Worm (Caenorhabditis elegans) whole organism, young adult: Measurements from ENCODE around the gene haly-1.

Experiments
- B0019.2 ChIP-seq: fragments of 200-800 bp; sonication (Bioruptor generic); conservative IDR thresholded peaks from 2 replicates; pipeline ENCODE4 v1.3.6; 2022; ENCODE audit warnings: missing genetic modification reagents, missing genetic modification characterization, missing compliant biosample characterization
- B0035.1 ChIP-seq: sonication (generic microtip); optimal IDR thresholded peaks from 2 replicates; lab custom pipeline; 2016; ENCODE audit warnings: missing genetic modification characterization, mild to moderate bottlenecking, missing compliant biosample characterization, missing genotype, missing genetic modification reagents
- C06A6.2 ChIP-seq: fragments of 200-800 bp; sonication (Bioruptor generic); conservative IDR thresholded peaks from 2 replicates; pipeline ENCODE4 v1.3.6; 2022; ENCODE audit warnings: missing genetic modification characterization, missing compliant biosample characterization
- C17E4.6 ChIP-seq: fragments of 200-800 bp; sonication (Bioruptor generic); IDR thresholded peaks from 2 replicates; pipeline ENCODE4 v1.3.6; 2022; ENCODE audit warnings: missing genetic modification reagents, missing genetic modification characterization, missing compliant biosample characterization
- F10E7.11 ChIP-seq: sonication (generic microtip); optimal IDR thresholded peaks from 2 replicates; lab custom pipeline; 2017; ENCODE audit warnings: mild to moderate bottlenecking, missing genetic modification characterization, moderate library complexity, missing compliant biosample characterization
- F22D6.2 ChIP-seq: sonication (generic microtip); optimal IDR thresholded peaks from 2 replicates; lab custom pipeline; 2016; ENCODE audit warnings: mild to moderate bottlenecking, missing genetic modification characterization, missing compliant biosample characterization
- F57C9.4 ChIP-seq: sonication (generic microtip); optimal IDR thresholded peaks from 2 replicates; lab custom pipeline; 2017; ENCODE audit warnings: mild to moderate bottlenecking, missing genetic modification characterization, missing compliant biosample characterization
- K11D2.4 ChIP-seq: fragments of 200-800 bp; sonication (Bioruptor generic); IDR thresholded peaks from 2 replicates; pipeline ENCODE4 v1.3.6; 2022; ENCODE audit warnings: missing genetic modification reagents, missing genetic modification characterization, missing compliant biosample characterization
- Y53F4B.3 ChIP-seq: fragments of 200-800 bp; sonication (Bioruptor generic); IDR thresholded peaks from 2 replicates; pipeline ENCODE4 v1.3.6; 2022; ENCODE audit warnings: missing genetic modification reagents, missing genetic modification characterization, missing compliant biosample characterization
- Y67H2A.10 ChIP-seq: fragments of 200-800 bp; sonication (Bioruptor generic); conservative IDR thresholded peaks from 2 replicates; pipeline ENCODE4 v1.3.6; 2022; ENCODE audit warnings: missing genetic modification reagents, missing genetic modification characterization, missing compliant biosample characterization
- attf-5 ChIP-seq: fragments of 200-800 bp; sonication (Bioruptor generic); optimal IDR thresholded peaks from 2 replicates; lab custom pipeline; 2018; ENCODE audit warnings: mild to moderate bottlenecking, missing genetic modification characterization, missing compliant biosample characterization
- bed-1 ChIP-seq: fragments of 200-800 bp; sonication (Bioruptor generic); IDR thresholded peaks from 2 replicates; pipeline ENCODE4 v1.3.6; 2022; ENCODE audit warnings: missing genetic modification reagents, missing genetic modification characterization, missing compliant biosample characterization
- cebp-1 ChIP-seq, 2 experiments: fragments of 200-800 bp in 1 of 2; sonication (Bioruptor generic) in 1 of 2; sonication (generic microtip) in 1 of 2; IDR thresholded peaks in 1 of 2; optimal IDR thresholded peaks in 1 of 2; 2 replicates each; pipeline versions ENCODE4 v1.3.6 to Lab custom; 2017 to 2022; ENCODE audit warnings: missing compliant biosample characterization in 2 of 2, missing genetic modification characterization in 2 of 2, mild to moderate bottlenecking in 1 of 2, missing genetic modification reagents in 1 of 2, moderate library complexity in 1 of 2
- cebp-2 ChIP-seq: fragments of 200-800 bp; sonication (Bioruptor generic); IDR thresholded peaks from 2 replicates; pipeline ENCODE4 v1.3.6; 2022; ENCODE audit warnings: missing genetic modification characterization, missing compliant biosample characterization
- ceh-91 ChIP-seq: fragments of 200-800 bp; sonication (Bioruptor generic); IDR thresholded peaks from 2 replicates; pipeline ENCODE4 v1.3.6; 2022; ENCODE audit warnings: missing genetic modification reagents, missing genetic modification characterization, missing compliant biosample characterization
- dox-1 ChIP-seq: fragments of 200-800 bp; sonication (Bioruptor generic); IDR thresholded peaks from 2 replicates; pipeline ENCODE4 v1.3.6; 2022; ENCODE audit warnings: missing genetic modification reagents, missing genetic modification characterization, missing compliant biosample characterization
- dpff-1 ChIP-seq: sonication (generic microtip); optimal IDR thresholded peaks from 2 replicates; lab custom pipeline; 2017; ENCODE audit warnings: mild to moderate bottlenecking, missing genetic modification characterization, missing compliant biosample characterization
- ekl-4 ChIP-seq: fragments of 200-800 bp; sonication (Bioruptor generic); IDR thresholded peaks from 2 replicates; pipeline ENCODE4 v1.3.6; 2022; ENCODE audit warnings: missing genetic modification reagents, missing genetic modification characterization, missing compliant biosample characterization
- ets-4 ChIP-seq: fragments of 200-800 bp; sonication (Bioruptor generic); optimal IDR thresholded peaks from 2 replicates; lab custom pipeline; 2018; ENCODE audit warnings: mild to moderate bottlenecking, missing genetic modification characterization, missing compliant biosample characterization
- gei-17 ChIP-seq: fragments of 200-800 bp; sonication (Bioruptor generic); optimal IDR thresholded peaks from 2 replicates; lab custom pipeline; 2018; ENCODE audit warnings: mild to moderate bottlenecking, missing genetic modification characterization, missing compliant biosample characterization
- him-1 ChIP-seq: sonication (generic microtip); optimal IDR thresholded peaks from 2 replicates; lab custom pipeline; 2016; ENCODE audit warnings: missing genotype, missing genetic modification reagents, missing genetic modification characterization, missing compliant biosample characterization
- hlh-26 ChIP-seq: fragments of 200-800 bp; sonication (Bioruptor generic); conservative IDR thresholded peaks from 2 replicates; pipeline ENCODE4 v1.3.6; 2022; ENCODE audit warnings: missing genetic modification reagents, missing genetic modification characterization, missing compliant biosample characterization
- let-526 ChIP-seq: fragments of 200-800 bp; sonication (Bioruptor generic); IDR thresholded peaks from 2 replicates; pipeline ENCODE4 v1.3.6; 2022; ENCODE audit warnings: missing genetic modification reagents, missing genetic modification characterization, missing compliant biosample characterization
- let-607 ChIP-seq, 2 experiments: fragments of 200-800 bp in 1 of 2; sonication (Bioruptor generic) in 1 of 2; sonication (generic microtip) in 1 of 2; optimal IDR thresholded peaks; 2 replicates each; lab custom pipeline; 2016 to 2018; ENCODE audit warnings: mild to moderate bottlenecking in 2 of 2, missing compliant biosample characterization in 2 of 2, missing genetic modification characterization in 2 of 2, moderate library complexity in 2 of 2, missing genotype in 1 of 2
- lin-54 ChIP-seq: fragments of 200-800 bp; sonication (Bioruptor generic); optimal IDR thresholded peaks from 2 replicates; lab custom pipeline; 2018; ENCODE audit warnings: mild to moderate bottlenecking, missing genetic modification characterization, missing compliant biosample characterization
- madf-3 ChIP-seq: fragments of 200-800 bp; sonication (Bioruptor generic); IDR thresholded peaks from 2 replicates; pipeline ENCODE4 v1.3.6; 2022; ENCODE audit warnings: missing genetic modification reagents, missing genetic modification characterization, missing compliant biosample characterization
- madf-6 ChIP-seq: fragments of 200-800 bp; sonication (Bioruptor generic); IDR thresholded peaks from 2 replicates; pipeline ENCODE4 v1.3.6; 2022; ENCODE audit warnings: missing genetic modification reagents, missing genetic modification characterization, missing compliant biosample characterization
- mel-28 ChIP-seq: sonication (generic microtip); optimal IDR thresholded peaks from 2 replicates; lab custom pipeline; 2016; ENCODE audit warnings: borderline replicate concordance, mild to moderate bottlenecking, missing genetic modification characterization, missing compliant biosample characterization
- nhr-120 ChIP-seq: fragments of 200-800 bp; sonication (Bioruptor generic); IDR thresholded peaks from 2 replicates; pipeline ENCODE4 v1.3.6; 2022; ENCODE audit warnings: missing genetic modification characterization, missing compliant biosample characterization
- pha-4 ChIP-seq: fragments of 150-350 bp; sonication (generic microtip); optimal IDR thresholded peaks from 2 replicates; lab custom pipeline; 2014; ENCODE audit warnings: missing biosample characterization, missing genetic modification reagents, missing genetic modification characterization
- rcor-1 ChIP-seq: fragments of 200-800 bp; sonication (Bioruptor generic); IDR thresholded peaks from 2 replicates; pipeline ENCODE4 v1.3.6; 2022; ENCODE audit warnings: missing genetic modification reagents, missing genetic modification characterization, missing compliant biosample characterization
- rpc-1 ChIP-seq, 2 experiments: fragments of 150-350 bp in 1 of 2; sonication (generic microtip) in 1 of 2; optimal IDR thresholded peaks; 2 replicates each; lab custom pipeline; 2014 to 2018; ENCODE audit warnings: missing biosample characterization in 1 of 2, missing genetic modification characterization in 1 of 2, missing genetic modification reagents in 1 of 2, missing genotype in 1 of 2
- snpc-1.3 ChIP-seq: sonication (generic microtip); optimal IDR thresholded peaks from 2 replicates; lab custom pipeline; 2017; ENCODE audit warnings: missing genetic modification characterization, mild to moderate bottlenecking, missing compliant biosample characterization, antibody characterized with exemption, moderate library complexity, missing genotype, missing genetic modification reagents; ENCODE audit not compliant: insufficient read depth
- snpc-4 ChIP-seq, 5 experiments: fragments of 150-350 bp in 1 of 5; sonication (generic microtip) in 4 of 5; optimal IDR thresholded peaks; 2 replicates each; lab custom pipeline; 2014 to 2018; ENCODE audit warnings: missing genetic modification characterization in 5 of 5, missing biosample characterization in 3 of 5, antibody characterized with exemption in 2 of 5, mild to moderate bottlenecking in 2 of 5, missing compliant biosample characterization in 2 of 5, missing genotype in 2 of 5, moderate library complexity in 2 of 5, missing genetic modification reagents in 1 of 5
- somi-1 ChIP-seq: fragments of 200-800 bp; sonication (Bioruptor generic); optimal IDR thresholded peaks from 2 replicates; lab custom pipeline; 2018; ENCODE audit warnings: mild to moderate bottlenecking, missing genetic modification characterization, missing compliant biosample characterization
- unc-130 ChIP-seq: sonication (generic microtip); optimal IDR thresholded peaks from 2 replicates; lab custom pipeline; 2016; ENCODE audit warnings: missing genetic modification reagents, missing genetic modification characterization, missing compliant biosample characterization

The haly-1 gene

DNA sequence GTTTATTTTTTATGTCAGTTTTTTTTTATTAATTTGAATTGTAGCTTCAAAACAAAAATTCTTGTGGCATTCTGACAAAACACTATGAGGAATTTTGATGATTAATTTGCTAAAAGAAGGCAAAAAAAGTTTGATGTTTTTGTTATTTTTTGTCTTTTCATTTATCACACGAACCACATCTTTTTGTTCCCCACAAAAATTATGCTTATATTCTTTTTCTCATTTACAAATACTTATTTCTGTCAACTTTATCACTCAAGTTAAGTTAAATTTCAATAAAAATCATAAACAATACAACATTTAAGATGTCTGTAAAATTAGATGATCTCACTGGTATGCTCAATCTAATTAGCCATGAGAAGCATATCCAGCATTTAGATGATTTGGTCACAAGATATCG lies 8.2 kb downstream of the haly-1 start, which contains the start of gene F47B10.6:
F47B10.6 (plus strand) TSS at position 301 of the 400 bp plus-strand sequence.
- no peak for TF ChIP-seq C06A6.2 (GFP tag; lab: Robert Waterston, UW)
- TF ChIP-seq F57C9.4 (tag; lab: Kevin White, UChicago), result no peak
- TF ChIP-seq cebp-1 (GFP tag; IDR thresholded peaks at IDR 0.05; lab: Robert Waterston, UW), result no peak
- TF ChIP-seq cebp-1 (tag; optimal IDR thresholded peaks at IDR 0.05; lab: Kevin White, UChicago), result no peak
- no peak for TF ChIP-seq snpc-1.3
- no peak for TF ChIP-seq him-1 (tag; lab: Kevin White, UChicago)
- no peak for TF ChIP-seq gei-17 (GFP tag; lab: Kevin White, UChicago)
- TF ChIP-seq rcor-1 (GFP tag; lab: Robert Waterston, UW), result no peak
- no peak for TF ChIP-seq B0019.2
- no peak for TF ChIP-seq attf-5
- no peak for TF ChIP-seq madf-3
- no peak for TF ChIP-seq nhr-120 (GFP tag; lab: Robert Waterston, UW)
- TF ChIP-seq Y53F4B.3 (GFP tag; lab: Robert Waterston, UW), result no peak

DNA sequence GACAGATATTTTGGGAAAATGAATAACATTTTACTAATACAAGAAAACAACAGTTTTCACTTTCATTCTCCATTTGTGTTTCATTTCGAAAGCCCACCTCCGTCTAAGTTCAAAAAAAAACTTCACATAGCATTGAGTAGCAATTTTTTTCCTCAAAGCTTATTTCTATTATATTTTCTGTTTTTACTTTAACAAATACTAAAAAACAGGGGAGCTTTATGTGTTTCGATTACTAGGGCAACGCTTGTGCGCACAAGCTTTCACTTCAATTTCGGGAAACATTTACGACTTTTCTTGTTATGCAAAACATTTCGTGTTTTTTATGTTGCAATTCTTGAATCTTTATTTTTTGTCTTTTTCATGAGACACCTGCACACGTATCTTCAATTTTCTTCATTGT lies 10.5 kb downstream of the haly-1 start, which contains the start of gene T21E8.5:
T21E8.5 (plus strand) TSS at position 301 of the 400 bp plus-strand sequence.
- TF ChIP-seq pha-4 (tag; lab: Kevin White, UChicago) (no peak), ceh-91 (no peak), F22D6.2 (tag; lab: Kevin White, UChicago) (no peak), rpc-1 (optimal IDR thresholded peaks at IDR 0.05; lab: Kevin White, UChicago) (no peak), rpc-1 (tag; optimal IDR thresholded peaks at IDR 0.05; lab: Kevin White, UChicago) (no peak), dpff-1 (tag; lab: Kevin White, UChicago) (no peak), Y67H2A.10 (no peak), ets-4 (GFP tag; lab: Kevin White, UChicago) (no peak), let-607 (tag; optimal IDR thresholded peaks at IDR 0.05; lab: Kevin White, UChicago) (no peak), lin-54 (GFP tag; lab: Kevin White, UChicago) (no peak), madf-6 (GFP tag; lab: Robert Waterston, UW) (no peak), dox-1 (no peak), somi-1 (no peak), unc-130 (no peak), C17E4.6 (GFP tag; lab: Robert Waterston, UW) (no peak), let-526 (no peak), B0035.1 (no peak), K11D2.4 (no peak), mel-28 (tag; lab: Kevin White, UChicago) (no peak), bed-1 (GFP tag; lab: Robert Waterston, UW) (no peak)

DNA sequence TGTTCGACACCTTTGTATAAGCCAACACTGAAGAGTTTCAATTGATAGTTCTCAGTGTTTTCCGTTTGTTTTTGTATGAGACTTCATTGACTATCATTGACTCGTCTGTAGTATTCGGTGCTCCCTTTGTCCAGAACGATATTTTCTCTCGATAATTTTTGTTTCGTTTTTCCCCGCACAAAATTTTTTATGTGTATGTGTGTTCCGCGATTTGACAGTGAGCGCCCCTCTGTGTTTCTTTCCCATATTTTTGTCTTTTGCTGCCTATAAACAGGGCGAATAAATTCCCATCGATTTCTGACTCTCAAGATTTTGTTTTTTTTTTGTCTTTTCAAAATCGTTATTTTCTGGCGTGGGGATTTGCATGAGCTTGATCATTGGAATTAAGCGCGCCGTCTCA lies 13.2 kb downstream of the haly-1 start, which contains the start of gene T21E8.7:
T21E8.7 (plus strand) TSS at position 301 of the 400 bp plus-strand sequence.
- no peak for TF ChIP-seq hlh-26 (GFP tag; lab: Robert Waterston, UW)

DNA sequence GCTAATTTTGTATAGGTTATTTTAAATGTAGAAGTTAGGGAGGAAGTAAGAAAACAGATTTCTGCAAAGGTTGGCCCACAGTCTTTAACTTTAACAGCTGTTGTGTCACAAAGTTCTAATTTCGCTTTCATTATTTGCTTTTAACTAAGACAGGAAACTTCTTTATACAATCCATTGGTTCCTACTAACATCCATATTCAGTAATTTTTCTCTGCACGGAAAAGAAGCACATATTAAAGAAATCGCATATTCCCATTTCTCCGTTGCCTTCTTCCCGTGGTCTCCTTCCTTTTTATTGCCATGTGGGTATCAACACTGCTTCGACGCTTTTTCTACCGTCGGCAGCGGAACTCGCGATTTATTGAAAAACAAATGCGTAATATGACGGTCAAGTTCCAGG lies 14.4 kb downstream of the haly-1 start, which contains the start of gene T21E8.6:
T21E8.6 (plus strand) TSS at position 301 of the 400 bp plus-strand sequence.
- TF ChIP-seq F10E7.11 (no peak), ekl-4 (GFP tag; lab: Robert Waterston, UW) (no peak), cebp-2 (GFP tag; lab: Robert Waterston, UW) (no peak), snpc-4 (GFP tag; optimal IDR thresholded peaks at IDR 0.05; lab: Kevin White, UChicago) (no peak), snpc-4 (tag; optimal IDR thresholded peaks at IDR 0.05; lab: Kevin White, UChicago) (no peak)
- TF ChIP-seq, all 124 proteins: peak for 0
